Fruit fly (Drosophila melanogaster): ENCODE measurements around the gene Mhc.

DNA sequence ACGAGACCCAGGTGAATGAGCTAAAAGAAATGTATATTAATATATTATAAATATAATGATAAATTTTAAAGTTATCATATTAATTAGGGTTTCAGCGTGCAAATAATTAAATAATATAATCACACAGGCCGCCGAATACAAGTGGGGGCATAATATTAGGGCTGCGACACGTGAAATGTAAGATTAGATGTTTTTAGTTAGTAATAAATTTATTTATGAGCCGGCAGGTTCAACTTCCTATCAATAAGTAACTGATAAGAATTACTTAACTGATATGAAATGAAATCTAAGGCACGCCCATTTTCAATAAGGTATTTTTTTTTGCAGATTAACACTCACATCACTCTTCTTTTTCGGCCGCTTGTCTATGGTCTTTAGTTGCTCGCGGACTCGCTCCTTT lies 23.5 kb downstream of the Mhc start:
- TF ChIP-seq psq (optimal IDR thresholded peaks at IDR 0.05) (no peak), insv (optimal IDR thresholded peaks at IDR 0.05) (no peak)

Data from Kc167 (cell line).